1 fruit fly cellular context compared by ENCODE assay signal in the genomic region with DNA sequence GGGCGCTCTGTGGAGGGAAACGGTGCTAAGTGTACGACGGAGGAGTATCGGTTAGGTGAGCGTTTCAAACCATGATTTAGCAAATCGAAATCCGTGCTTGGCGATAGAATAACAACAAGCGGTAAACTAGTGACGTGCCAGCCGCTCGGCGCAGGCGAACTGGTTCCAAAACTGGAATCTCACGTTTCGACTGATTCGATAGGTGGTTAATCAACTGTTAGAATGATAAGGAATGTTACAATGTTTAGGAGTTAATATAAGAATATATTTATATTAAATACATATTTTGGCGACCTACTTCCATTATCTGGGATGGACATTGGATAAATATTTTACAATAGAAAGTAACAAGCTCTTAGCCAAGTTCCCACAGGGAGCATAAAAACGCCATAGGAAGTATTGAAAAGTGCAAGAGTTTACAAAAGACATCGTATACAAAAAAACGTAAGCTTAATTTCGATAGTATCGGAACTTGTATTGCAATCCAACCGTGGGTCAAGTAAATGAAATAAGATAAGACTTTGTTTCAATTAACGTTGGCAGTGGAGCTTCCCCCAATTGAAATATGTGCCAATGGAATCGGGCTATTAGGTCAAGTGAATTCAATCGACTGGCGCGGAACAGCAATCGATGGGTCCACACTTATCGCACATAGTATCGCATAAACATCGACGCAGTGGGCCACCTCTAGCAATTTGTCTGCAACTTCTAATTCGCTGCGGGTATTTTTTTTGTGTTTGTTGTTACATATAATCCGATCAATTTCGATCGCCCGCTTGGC.
TF ChIP-seq lines count a peak whose summit lies in the region.

A gene (minus strand): TSS at position 163 of the 781 bp plus-strand sequence.
A gene (plus strand): TSS at position 676 of the 781 bp plus-strand sequence.
A gene (plus strand): TSS at position 676 of the 781 bp plus-strand sequence.

TF ChIP-seq in whole organism, embryonic, 481 proteins besides CTCF, POLR2A, EP300 and RAD21 (continued from another document and continues in another):
- no peak for TF ChIP-seq CG13775 (GFP tag; optimal IDR thresholded peaks at IDR 0.05; lab: Kevin White, UChicago)
- TF ChIP-seq Dfd (GFP tag; optimal IDR thresholded peaks at IDR 0.05; lab: Kevin White, UChicago), result no peak
- no peak for TF ChIP-seq CG14965 (GFP tag; optimal IDR thresholded peaks at IDR 0.05; lab: Kevin White, UChicago; ENCODE audit: borderline replicate concordance)
- peak; percentile 64 for TF ChIP-seq sob (GFP tag; IDR thresholded peaks at IDR 0.05; lab: Robert Waterston, UW)
- no peak for TF ChIP-seq stwl (tag; optimal IDR thresholded peaks at IDR 0.05; lab: Kevin White, UChicago)
- TF ChIP-seq Lim3 (GFP tag; IDR thresholded peaks at IDR 0.05; lab: Robert Waterston, UW), result no peak
- no peak for TF ChIP-seq nerfin-1 (tag; optimal IDR thresholded peaks at IDR 0.05; lab: Kevin White, UChicago)
- no peak for TF ChIP-seq CG10979 (tag; optimal IDR thresholded peaks at IDR 0.05; lab: Kevin White, UChicago)
- TF ChIP-seq slbo (GFP tag; IDR thresholded peaks at IDR 0.05; lab: Robert Waterston, UW), result peak; percentile 66
- TF ChIP-seq CG3407 (GFP tag; optimal IDR thresholded peaks at IDR 0.05; lab: Kevin White, UChicago), result no peak
- TF ChIP-seq Dip2 (GFP tag; IDR thresholded peaks at IDR 0.05; lab: Robert Waterston, UW), result no peak
- no peak for TF ChIP-seq Hmr (GFP tag; optimal IDR thresholded peaks at IDR 0.05; lab: Kevin White, UChicago)
- TF ChIP-seq Scr (GFP tag; IDR thresholded peaks at IDR 0.05; lab: Robert Waterston, UW; ENCODE audit: partially characterized antibody), result peak; percentile 85
- no peak for TF ChIP-seq GATAe (GFP tag; conservative IDR thresholded peaks at IDR 0.05; lab: Robert Waterston, UW)
- no peak for TF ChIP-seq CG32767 (GFP tag; IDR thresholded peaks at IDR 0.05; lab: Robert Waterston, UW)
- no peak for TF ChIP-seq ems (GFP tag; optimal IDR thresholded peaks at IDR 0.05; lab: Kevin White, UChicago)
- peak; percentile 39 for TF ChIP-seq sna (GFP tag; IDR thresholded peaks at IDR 0.05; lab: Robert Waterston, UW; ENCODE audit: partially characterized antibody)
- TF ChIP-seq Ravus (GFP tag; IDR thresholded peaks at IDR 0.05; lab: Robert Waterston, UW), result no peak
- TF ChIP-seq prd (optimal IDR thresholded peaks at IDR 0.05; lab: Kevin White, UChicago), result no peak
- peak; percentile 57 for TF ChIP-seq prd (GFP tag; IDR thresholded peaks at IDR 0.05; lab: Robert Waterston, UW)
- 0 out of 3 replicates have a peak, but pooled peaks have one; percentile 14 for TF ChIP-seq ken (GFP tag; IDR thresholded peaks at IDR 0.05; lab: Robert Waterston, UW)
- no peak for TF ChIP-seq CG7987 (GFP tag; optimal IDR thresholded peaks at IDR 0.05; lab: Kevin White, UChicago)
- TF ChIP-seq bbx (GFP tag; IDR thresholded peaks at IDR 0.05; lab: Robert Waterston, UW; ENCODE audit: partially characterized antibody), result peak; percentile 97
- no peak for TF ChIP-seq slp2 (GFP tag; optimal IDR thresholded peaks at IDR 0.05; lab: Kevin White, UChicago)
- TF ChIP-seq Ptx1 (GFP tag; IDR thresholded peaks at IDR 0.05; lab: Robert Waterston, UW), result peak; percentile 38; the same call in 1 of the 2 replicates
- TF ChIP-seq crol (GFP tag; IDR thresholded peaks at IDR 0.05; lab: Robert Waterston, UW), result no peak
- TF ChIP-seq CG2120 (GFP tag; optimal IDR thresholded peaks at IDR 0.05; lab: Kevin White, UChicago), result peak; percentile 48
- no peak for TF ChIP-seq MTF-1 (GFP tag; optimal IDR thresholded peaks at IDR 0.05; lab: Kevin White, UChicago; ENCODE audit: borderline replicate concordance)
- TF ChIP-seq CG12769 (tag; optimal IDR thresholded peaks at IDR 0.05; lab: Kevin White, UChicago), result no peak
- no peak for TF ChIP-seq Hsf (GFP tag; optimal IDR thresholded peaks at IDR 0.05; lab: Kevin White, UChicago)
- TF ChIP-seq Eip74EF (GFP tag; optimal IDR thresholded peaks at IDR 0.05; lab: Kevin White, UChicago), result no peak
- no peak for TF ChIP-seq TFAM (GFP tag; optimal IDR thresholded peaks at IDR 0.05; lab: Kevin White, UChicago)
- peak; percentile 1 for TF ChIP-seq CG13424 (tag; optimal IDR thresholded peaks at IDR 0.05; lab: Kevin White, UChicago)
- TF ChIP-seq twi (tag; optimal IDR thresholded peaks at IDR 0.05; lab: Kevin White, UChicago), result no peak
- no peak for TF ChIP-seq Sry-β (GFP tag; optimal IDR thresholded peaks at IDR 0.05; lab: Kevin White, UChicago)
- TF ChIP-seq az2 (GFP tag; optimal IDR thresholded peaks at IDR 0.05; lab: Kevin White, UChicago), result no peak
- TF ChIP-seq jing (GFP tag; optimal IDR thresholded peaks at IDR 0.05; lab: Kevin White, UChicago), result no peak
- no peak for TF ChIP-seq CG10147 (GFP tag; optimal IDR thresholded peaks at IDR 0.05; lab: Kevin White, UChicago)
- TF ChIP-seq vnd (GFP tag; IDR thresholded peaks at IDR 0.05; lab: Robert Waterston, UW; ENCODE audit: partially characterized antibody), result peak; percentile 88
- TF ChIP-seq hkb (optimal IDR thresholded peaks at IDR 0.05; lab: Kevin White, UChicago), result no peak
- no peak for TF ChIP-seq hkb (GFP tag; IDR thresholded peaks at IDR 0.05; lab: Robert Waterston, UW)
- peak; percentile 30 for TF ChIP-seq Ets65A (GFP tag; lab: Kevin White, UChicago)
- no peak for TF ChIP-seq CG5953 (GFP tag; IDR thresholded peaks at IDR 0.05; lab: Robert Waterston, UW)
- no peak for TF ChIP-seq CG11695 (GFP tag; IDR thresholded peaks at IDR 0.05; lab: Robert Waterston, UW)
- peak; percentile 56 for TF ChIP-seq CG1603 (tag; optimal IDR thresholded peaks at IDR 0.05; lab: Kevin White, UChicago)
- peak; percentile 19 for TF ChIP-seq CHES-1-like (GFP tag; optimal IDR thresholded peaks at IDR 0.05; lab: Kevin White, UChicago)
- no peak for TF ChIP-seq Taf1 (GFP tag; IDR thresholded peaks at IDR 0.05; lab: Robert Waterston, UW)
- peak; percentile 22 for TF ChIP-seq HmgZ (tag; optimal IDR thresholded peaks at IDR 0.05; lab: Kevin White, UChicago)
- no peak for TF ChIP-seq Atf3 (GFP tag; optimal IDR thresholded peaks at IDR 0.05; lab: Kevin White, UChicago)
- no peak for TF ChIP-seq zf30C (GFP tag; optimal IDR thresholded peaks at IDR 0.05; lab: Kevin White, UChicago)
- TF ChIP-seq btn (GFP tag; optimal IDR thresholded peaks at IDR 0.05; lab: Kevin White, UChicago), result no peak
- TF ChIP-seq YL-1 (GFP tag; optimal IDR thresholded peaks at IDR 0.05; lab: Kevin White, UChicago), result no peak
- TF ChIP-seq CG4328 (GFP tag; optimal IDR thresholded peaks at IDR 0.05; lab: Kevin White, UChicago), result no peak
- TF ChIP-seq usp (GFP tag; optimal IDR thresholded peaks at IDR 0.05; lab: Kevin White, UChicago), result no peak
- TF ChIP-seq CG32532 (GFP tag; IDR thresholded peaks at IDR 0.05; lab: Robert Waterston, UW), result peak; percentile 86
- no peak for TF ChIP-seq CG12071 (GFP tag; optimal IDR thresholded peaks at IDR 0.05; lab: Kevin White, UChicago)
- TF ChIP-seq Nf-YA (GFP tag; IDR thresholded peaks at IDR 0.05; lab: Robert Waterston, UW), result no peak
- TF ChIP-seq org-1 (GFP tag; optimal IDR thresholded peaks at IDR 0.05; lab: Kevin White, UChicago), result no peak
- TF ChIP-seq oc (tag; optimal IDR thresholded peaks at IDR 0.05; lab: Kevin White, UChicago), result no peak
- peak; percentile 21 for TF ChIP-seq NfI (GFP tag; optimal IDR thresholded peaks at IDR 0.05; lab: Kevin White, UChicago)
- TF ChIP-seq Xbp1 (GFP tag; optimal IDR thresholded peaks at IDR 0.05; lab: Kevin White, UChicago), result no peak
- no peak for TF ChIP-seq CG13296 (GFP tag; optimal IDR thresholded peaks at IDR 0.05; lab: Kevin White, UChicago)
- peak; percentile 97 for TF ChIP-seq Sry-δ (GFP tag; optimal IDR thresholded peaks at IDR 0.05; lab: Kevin White, UChicago)
- no peak for TF ChIP-seq CG4854 (GFP tag; optimal IDR thresholded peaks at IDR 0.05; lab: Kevin White, UChicago)
- peak; percentile 88 for TF ChIP-seq mld (GFP tag; IDR thresholded peaks at IDR 0.05; lab: Robert Waterston, UW; ENCODE audit: partially characterized antibody)
- peak; percentile 10 for TF ChIP-seq lilli (GFP tag; optimal IDR thresholded peaks at IDR 0.05; lab: Kevin White, UChicago)
- no peak for TF ChIP-seq CG9215 (GFP tag; IDR thresholded peaks at IDR 0.05; lab: Robert Waterston, UW)
- TF ChIP-seq cad (GFP tag; optimal IDR thresholded peaks at IDR 0.05; lab: Kevin White, UChicago), result no peak
- TF ChIP-seq Antp (GFP tag; optimal IDR thresholded peaks at IDR 0.05; lab: Kevin White, UChicago), result peak; percentile 35
- TF ChIP-seq Sin3A (optimal IDR thresholded peaks at IDR 0.05; lab: Kevin White, UChicago), result peak; percentile 39
- no peak for TF ChIP-seq dmrt99B (tag; optimal IDR thresholded peaks at IDR 0.05; lab: Kevin White, UChicago)
- TF ChIP-seq amos (GFP tag; IDR thresholded peaks at IDR 0.05; lab: Robert Waterston, UW; ENCODE audit: partially characterized antibody), result peak; percentile 97
- no peak for TF ChIP-seq Six4 (GFP tag; optimal IDR thresholded peaks at IDR 0.05; lab: Kevin White, UChicago)
- no peak for TF ChIP-seq CG8359 (GFP tag; optimal IDR thresholded peaks at IDR 0.05; lab: Kevin White, UChicago; ENCODE audit: borderline replicate concordance)
- TF ChIP-seq CG18011 (GFP tag; optimal IDR thresholded peaks at IDR 0.05; lab: Kevin White, UChicago), result no peak
- TF ChIP-seq eyg (GFP tag; optimal IDR thresholded peaks at IDR 0.05; lab: Kevin White, UChicago), result no peak
- no peak for TF ChIP-seq Fer2 (tag; optimal IDR thresholded peaks at IDR 0.05; lab: Kevin White, UChicago)
- TF ChIP-seq croc (GFP tag; conservative IDR thresholded peaks at IDR 0.05; lab: Robert Waterston, UW), result no peak
- no peak for TF ChIP-seq gro (GFP tag; optimal IDR thresholded peaks at IDR 0.05; lab: Kevin White, UChicago)
- TF ChIP-seq gem (tag; optimal IDR thresholded peaks at IDR 0.05; lab: Kevin White, UChicago), result no peak
- TF ChIP-seq Gsc (GFP tag; IDR thresholded peaks at IDR 0.05; lab: Robert Waterston, UW), result no peak
- TF ChIP-seq Awh (GFP tag; IDR thresholded peaks at IDR 0.05; lab: Robert Waterston, UW), result no peak
- no peak for TF ChIP-seq CG17829 (tag; optimal IDR thresholded peaks at IDR 0.05; lab: Kevin White, UChicago)
- no peak for TF ChIP-seq tup (GFP tag; optimal IDR thresholded peaks at IDR 0.05; lab: Kevin White, UChicago)
- TF ChIP-seq zfh2 (GFP tag; optimal IDR thresholded peaks at IDR 0.05; lab: Kevin White, UChicago), result peak; percentile 50
- peak; percentile 48 for TF ChIP-seq Dp (GFP tag; optimal IDR thresholded peaks at IDR 0.05; lab: Kevin White, UChicago)
- no peak for TF ChIP-seq CG16863 (GFP tag; optimal IDR thresholded peaks at IDR 0.05; lab: Kevin White, UChicago)
- TF ChIP-seq aop (GFP tag; IDR thresholded peaks at IDR 0.05; lab: Robert Waterston, UW), result no peak
- TF ChIP-seq CG11560 (tag; IDR thresholded peaks at IDR 0.05; lab: Robert Waterston, UW), result peak; percentile 64; the same call in 2 of the 3 replicates
- 0 out of 3 replicates have a peak, but pooled peaks have one; percentile 51 for TF ChIP-seq CG11456 (GFP tag; IDR thresholded peaks at IDR 0.05; lab: Robert Waterston, UW)
- TF ChIP-seq CG31224 (GFP tag; IDR thresholded peaks at IDR 0.05; lab: Robert Waterston, UW), result no peak
- TF ChIP-seq vvl (GFP tag; IDR thresholded peaks at IDR 0.05; lab: Robert Waterston, UW), result no peak; the same call in 1 of the 2 replicates
- TF ChIP-seq CG2199 (GFP tag; IDR thresholded peaks at IDR 0.05; lab: Robert Waterston, UW), result no peak
- no peak for TF ChIP-seq luna (GFP tag; optimal IDR thresholded peaks at IDR 0.05; lab: Kevin White, UChicago)
- no peak for TF ChIP-seq danr (GFP tag; IDR thresholded peaks at IDR 0.05; lab: Robert Waterston, UW)
- no peak for TF ChIP-seq CG12744 (GFP tag; optimal IDR thresholded peaks at IDR 0.05; lab: Kevin White, UChicago)
- TF ChIP-seq Lhr (GFP tag; optimal IDR thresholded peaks at IDR 0.05; lab: Kevin White, UChicago), result peak; percentile 12
- TF ChIP-seq fd3F (GFP tag; optimal IDR thresholded peaks at IDR 0.05; lab: Kevin White, UChicago), result no peak
- no peak for TF ChIP-seq dm (GFP tag; optimal IDR thresholded peaks at IDR 0.05; lab: Kevin White, UChicago)
- 0 out of 3 replicates have a peak, but pooled peaks have one; percentile 23 for TF ChIP-seq Aef1 (GFP tag; IDR thresholded peaks at IDR 0.05; lab: Robert Waterston, UW)
- no peak for TF ChIP-seq Bdp1 (GFP tag; optimal IDR thresholded peaks at IDR 0.05; lab: Kevin White, UChicago)
- no peak for TF ChIP-seq CG9876 (GFP tag; optimal IDR thresholded peaks at IDR 0.05; lab: Kevin White, UChicago)
- no peak for TF ChIP-seq p53 (GFP tag; optimal IDR thresholded peaks at IDR 0.05; lab: Kevin White, UChicago)
- TF ChIP-seq Atf6 (GFP tag; IDR thresholded peaks at IDR 0.05; lab: Robert Waterston, UW), result no peak
- TF ChIP-seq Dek (tag; optimal IDR thresholded peaks at IDR 0.05; lab: Kevin White, UChicago), result no peak
- no peak for TF ChIP-seq CG7745 (tag; optimal IDR thresholded peaks at IDR 0.05; lab: Kevin White, UChicago)
- TF ChIP-seq wdn (GFP tag; IDR thresholded peaks at IDR 0.05; lab: Robert Waterston, UW), result no peak
- no peak for TF ChIP-seq wor (GFP tag; IDR thresholded peaks at IDR 0.05; lab: Robert Waterston, UW)
- TF ChIP-seq tna (GFP tag; IDR thresholded peaks at IDR 0.05; lab: Robert Waterston, UW; ENCODE audit: partially characterized antibody), result peak; percentile 89
- no peak; the same call in 1 of the 2 replicates for TF ChIP-seq Xrp1 (GFP tag; IDR thresholded peaks at IDR 0.05; lab: Robert Waterston, UW)
- peak; percentile 85 for TF ChIP-seq CG14860 (GFP tag; IDR thresholded peaks at IDR 0.05; lab: Robert Waterston, UW; ENCODE audit: partially characterized antibody)
- no peak for TF ChIP-seq Trl (optimal IDR thresholded peaks at IDR 0.05; lab: Kevin White, UChicago)
- no peak for TF ChIP-seq Trl (GFP tag; optimal IDR thresholded peaks at IDR 0.05; lab: Kevin White, UChicago)
- TF ChIP-seq CG6654 (GFP tag; optimal IDR thresholded peaks at IDR 0.05; lab: Kevin White, UChicago), result no peak
- no peak for TF ChIP-seq CG30431 (GFP tag; optimal IDR thresholded peaks at IDR 0.05; lab: Kevin White, UChicago)
- TF ChIP-seq H15 (GFP tag; IDR thresholded peaks at IDR 0.05; lab: Robert Waterston, UW), result 0 out of 3 replicates have a peak, but pooled peaks have one; percentile 11
- TF ChIP-seq Camta (GFP tag; optimal IDR thresholded peaks at IDR 0.05; lab: Kevin White, UChicago), result peak; percentile 17
- TF ChIP-seq Dip3 (GFP tag; optimal IDR thresholded peaks at IDR 0.05; lab: Kevin White, UChicago), result peak; percentile 47
- no peak for TF ChIP-seq CG10366 (GFP tag; IDR thresholded peaks at IDR 0.05; lab: Robert Waterston, UW)
- TF ChIP-seq nom (GFP tag; optimal IDR thresholded peaks at IDR 0.05; lab: Kevin White, UChicago), result no peak
- no peak for TF ChIP-seq schlank (tag; optimal IDR thresholded peaks at IDR 0.05; lab: Kevin White, UChicago)
- peak; percentile 73; the same call in 3 of the 4 replicates for TF ChIP-seq chinmo (GFP tag; IDR thresholded peaks at IDR 0.05; lab: Robert Waterston, UW; ENCODE audit: partially characterized antibody)
- no peak for TF ChIP-seq ATbp (GFP tag; optimal IDR thresholded peaks at IDR 0.05; lab: Kevin White, UChicago)
